Fruit fly (Drosophila melanogaster): Measurements from ENCODE around the gene cpx.

Gene cpx

DNA sequence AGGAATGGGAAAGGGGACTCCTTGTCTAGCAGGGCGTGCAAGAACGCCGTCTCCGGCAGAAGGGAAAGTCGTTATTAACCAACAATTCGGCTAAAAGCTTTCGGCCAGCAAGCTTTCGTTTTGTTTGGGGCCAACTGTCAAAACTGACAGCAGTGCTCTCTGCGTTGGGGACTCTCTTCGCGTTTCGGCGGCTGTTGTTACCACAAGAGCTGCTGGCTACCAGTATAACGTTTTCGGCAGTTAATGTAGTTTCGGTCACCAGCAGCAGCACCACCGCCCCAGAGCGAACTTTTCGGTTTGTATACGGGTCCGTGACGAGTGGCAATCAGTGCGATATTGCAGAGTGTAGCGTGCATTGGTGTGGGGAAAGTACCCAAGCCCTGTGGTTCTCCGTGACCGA lies at the start of gene cpx:
Gene cpx, plus strand, starts transcription at position 160 of the 400 bp plus-strand sequence.
- TF ChIP-seq Myc (optimal IDR thresholded peaks at IDR 0.05) (no peak), psq (optimal IDR thresholded peaks at IDR 0.05) (no peak), insv (optimal IDR thresholded peaks at IDR 0.05) (no peak), h (optimal IDR thresholded peaks at IDR 0.05) (no peak), Sin3A (optimal IDR thresholded peaks at IDR 0.05) (no peak), ttk (optimal IDR thresholded peaks at IDR 0.05) (no peak)

DNA sequence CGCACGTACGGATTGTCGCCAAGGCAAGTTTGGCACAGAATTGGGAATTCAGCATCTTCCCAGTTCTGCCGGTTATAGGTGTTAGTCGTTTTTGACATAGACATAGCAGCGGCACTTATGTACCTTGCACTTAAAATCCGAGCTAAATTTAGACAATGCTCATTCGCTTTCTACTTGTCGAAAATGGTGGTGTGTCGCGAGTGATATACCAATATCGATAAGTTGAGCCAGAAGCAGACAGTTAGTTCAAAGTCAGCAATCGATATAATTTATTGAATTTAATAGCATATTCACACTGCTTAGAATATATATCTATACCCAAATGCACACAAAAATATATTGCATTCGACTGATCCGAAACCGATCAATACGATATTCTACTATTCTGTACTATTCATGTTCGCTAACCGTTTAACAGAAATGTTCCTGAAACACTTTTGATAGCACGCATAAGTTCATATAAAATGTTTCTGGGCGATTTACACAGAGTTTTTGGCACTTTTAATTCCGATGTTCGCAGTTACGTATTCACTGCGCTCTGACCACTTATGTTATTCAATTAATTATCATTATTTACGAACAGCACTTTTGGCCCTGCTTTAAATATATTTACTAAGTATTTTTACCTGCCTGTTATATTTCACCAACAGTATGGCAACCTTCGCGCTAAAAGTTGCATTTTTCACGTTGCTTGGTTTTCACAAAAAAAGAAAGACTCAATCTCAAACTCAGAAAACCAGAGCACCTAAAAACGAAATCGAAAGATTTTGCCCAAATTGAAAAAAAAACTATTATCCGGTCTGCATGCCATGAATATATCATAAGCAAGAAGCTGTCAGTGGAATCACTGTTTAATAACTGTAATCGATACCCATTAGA lies 47.6 kb upstream of the cpx start, which contains the start of gene CG14641:
Gene CG14641, minus strand, starts transcription at position 204 of the 879 bp plus-strand sequence.
- TF ChIP-seq ttk (optimal IDR thresholded peaks at IDR 0.05) (no peak), psq (optimal IDR thresholded peaks at IDR 0.05) (no peak), Sin3A (optimal IDR thresholded peaks at IDR 0.05) (no peak), h (optimal IDR thresholded peaks at IDR 0.05) (no peak), Myc (optimal IDR thresholded peaks at IDR 0.05) (no peak), insv (optimal IDR thresholded peaks at IDR 0.05) (no peak)

DNA sequence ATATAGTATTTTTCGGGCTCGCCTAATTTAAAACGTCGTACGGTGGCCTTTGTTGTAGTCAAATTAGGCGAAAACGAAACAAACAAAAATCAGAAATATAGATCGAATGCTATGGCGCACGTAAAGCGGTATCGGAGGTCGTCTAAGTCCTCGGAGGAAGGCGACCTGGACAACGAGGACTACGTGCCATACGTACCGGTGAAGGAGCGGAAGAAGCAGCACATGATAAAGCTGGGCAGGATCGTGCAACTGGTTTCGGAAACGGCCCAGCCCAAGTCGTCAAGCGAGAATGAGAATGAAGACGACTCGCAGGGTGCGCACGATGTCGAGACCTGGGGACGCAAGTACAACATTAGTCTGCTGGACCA lies 47.0 kb upstream of the cpx start, which contains the start of gene abs:
Gene abs, plus strand, starts transcription at position 30 of the 368 bp plus-strand sequence.
- TF ChIP-seq psq (optimal IDR thresholded peaks at IDR 0.05) = no peak
- no peak for TF ChIP-seq insv (optimal IDR thresholded peaks at IDR 0.05)
- no peak for TF ChIP-seq Sin3A (optimal IDR thresholded peaks at IDR 0.05)
- TF ChIP-seq ttk (optimal IDR thresholded peaks at IDR 0.05) = no peak
- TF ChIP-seq Myc (optimal IDR thresholded peaks at IDR 0.05) = no peak
- no peak for TF ChIP-seq h (optimal IDR thresholded peaks at IDR 0.05)

- TF ChIP-seq insv (optimal IDR thresholded peaks at IDR 0.05) (no peak), ttk (optimal IDR thresholded peaks at IDR 0.05) (no peak), h (optimal IDR thresholded peaks at IDR 0.05) (no peak), psq (optimal IDR thresholded peaks at IDR 0.05) (no peak), Myc (optimal IDR thresholded peaks at IDR 0.05) (no peak), Sin3A (optimal IDR thresholded peaks at IDR 0.05) (no peak)
These were observed 44.9 kb upstream of the cpx start, which contains the start of gene Gel for dm6 chr3R:4234991-4235553. Gene Gel (plus strand): TSS chr3R:4235217.

dm6 chr3R:4236534-4236933 lies 43.5 kb upstream of the cpx start:
- TF ChIP-seq ttk (optimal IDR thresholded peaks at IDR 0.05) (no peak), insv (optimal IDR thresholded peaks at IDR 0.05) (no peak), h (optimal IDR thresholded peaks at IDR 0.05) (no peak), Sin3A (optimal IDR thresholded peaks at IDR 0.05) (no peak), Myc (optimal IDR thresholded peaks at IDR 0.05) (no peak), psq (optimal IDR thresholded peaks at IDR 0.05) (no peak)

DNA sequence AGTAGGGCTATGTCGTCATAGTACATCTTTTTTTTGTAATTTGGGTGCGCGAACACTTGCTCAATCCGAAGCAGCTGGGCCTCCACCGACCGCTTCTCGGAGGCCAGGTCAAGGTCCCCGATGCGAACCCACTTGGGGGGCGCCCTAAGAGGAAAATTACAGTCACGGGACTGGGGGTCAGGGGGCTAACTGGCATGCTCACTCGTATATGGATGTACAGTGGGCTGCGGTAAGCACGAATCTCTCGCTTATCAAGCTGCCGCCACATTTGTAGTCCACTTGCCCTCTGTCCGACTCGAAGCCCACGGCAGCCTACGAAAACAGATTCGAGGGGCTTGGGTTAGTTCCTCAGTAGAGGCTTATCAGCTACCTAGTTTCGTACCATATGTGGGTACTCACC lies 38.2 kb upstream of the cpx start:
- TF ChIP-seq Myc (optimal IDR thresholded peaks at IDR 0.05) = no peak

dm6 chr3R:4242209-4242887 lies 37.7 kb upstream of the cpx start, which contains the start of gene CG14642:
Gene CG14642 (minus strand): TSS chr3R:4242717.
- TF ChIP-seq Sin3A (optimal IDR thresholded peaks at IDR 0.05) (no peak), psq (optimal IDR thresholded peaks at IDR 0.05) (no peak), insv (optimal IDR thresholded peaks at IDR 0.05) (no peak)

DNA sequence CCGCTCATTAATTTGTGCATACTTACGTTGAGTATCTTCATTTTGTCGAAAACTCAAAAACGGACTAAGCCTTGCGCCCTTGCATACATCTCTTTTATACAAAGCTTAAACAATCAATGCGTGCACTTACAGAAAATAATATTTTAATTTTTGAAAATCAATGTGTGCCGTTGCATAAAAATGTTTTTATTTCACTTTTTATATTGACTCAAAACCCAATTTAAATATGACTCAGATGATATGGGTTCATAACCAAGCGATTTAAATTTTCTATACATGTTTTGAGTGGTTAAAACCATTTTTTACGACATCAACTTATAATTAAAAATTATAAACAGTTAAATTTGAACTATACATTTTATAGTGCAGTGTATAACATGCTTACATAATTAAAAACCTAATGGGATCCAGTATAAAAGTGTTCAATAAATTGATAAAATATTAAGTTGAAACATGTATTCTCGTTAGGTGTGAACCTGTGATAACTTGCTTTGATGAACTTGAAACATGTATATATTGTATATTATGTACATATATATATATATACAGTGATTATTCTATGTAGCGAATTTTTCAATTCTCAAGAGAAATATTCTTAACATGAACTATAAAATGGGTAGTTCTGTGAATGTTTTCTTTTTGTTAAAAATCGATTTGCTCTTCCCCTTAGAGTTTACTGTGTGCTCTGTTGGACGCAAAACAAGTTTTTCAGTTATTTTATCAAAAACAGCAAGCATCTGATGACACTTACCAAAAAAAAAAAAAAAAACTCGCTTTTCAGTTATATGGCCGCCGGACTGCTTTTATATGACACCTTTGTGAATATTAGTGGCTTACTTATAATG lies 36.7 kb upstream of the cpx start, which contains the start of gene CG34305:
Gene CG34305, minus strand, starts transcription at position 51 of the 845 bp plus-strand sequence.
- no peak for TF ChIP-seq ttk (optimal IDR thresholded peaks at IDR 0.05)
- no peak for TF ChIP-seq psq (optimal IDR thresholded peaks at IDR 0.05)
- no peak for TF ChIP-seq h (optimal IDR thresholded peaks at IDR 0.05)
- no peak for TF ChIP-seq Myc (optimal IDR thresholded peaks at IDR 0.05)
- no peak for TF ChIP-seq insv (optimal IDR thresholded peaks at IDR 0.05)
- TF ChIP-seq Sin3A (optimal IDR thresholded peaks at IDR 0.05) = no peak

DNA sequence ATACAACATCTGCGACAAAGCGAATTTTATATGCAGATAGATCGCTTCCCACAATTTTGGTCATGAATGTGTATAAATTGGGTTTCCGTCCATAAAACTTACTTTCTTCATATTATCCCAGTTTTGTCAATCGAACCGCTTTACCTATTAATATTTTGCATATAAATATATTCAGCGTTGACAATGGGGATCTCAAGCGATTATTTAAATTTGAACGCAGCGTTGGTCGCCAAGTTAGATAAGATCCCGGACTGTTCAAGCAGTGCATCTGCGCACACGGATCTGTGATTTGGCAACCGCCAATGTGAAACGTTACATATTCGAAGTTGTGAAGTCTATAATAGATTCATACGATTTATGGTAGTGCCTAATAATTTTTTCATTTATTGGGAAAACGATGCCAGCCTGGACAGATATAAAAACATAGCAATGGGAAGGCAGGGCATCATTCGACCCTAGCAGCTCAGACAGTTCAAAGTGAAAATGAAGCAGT lies 33.4 kb upstream of the cpx start, which contains the start of gene TwdlF:
Gene TwdlF, plus strand, starts transcription at position 443 of the 493 bp plus-strand sequence.
- TF ChIP-seq insv (optimal IDR thresholded peaks at IDR 0.05) = no peak
- TF ChIP-seq psq (optimal IDR thresholded peaks at IDR 0.05) = no peak
- no peak for TF ChIP-seq ttk (optimal IDR thresholded peaks at IDR 0.05)
- TF ChIP-seq Myc (optimal IDR thresholded peaks at IDR 0.05) = no peak
- no peak for TF ChIP-seq h (optimal IDR thresholded peaks at IDR 0.05)
- no peak for TF ChIP-seq Sin3A (optimal IDR thresholded peaks at IDR 0.05)

DNA sequence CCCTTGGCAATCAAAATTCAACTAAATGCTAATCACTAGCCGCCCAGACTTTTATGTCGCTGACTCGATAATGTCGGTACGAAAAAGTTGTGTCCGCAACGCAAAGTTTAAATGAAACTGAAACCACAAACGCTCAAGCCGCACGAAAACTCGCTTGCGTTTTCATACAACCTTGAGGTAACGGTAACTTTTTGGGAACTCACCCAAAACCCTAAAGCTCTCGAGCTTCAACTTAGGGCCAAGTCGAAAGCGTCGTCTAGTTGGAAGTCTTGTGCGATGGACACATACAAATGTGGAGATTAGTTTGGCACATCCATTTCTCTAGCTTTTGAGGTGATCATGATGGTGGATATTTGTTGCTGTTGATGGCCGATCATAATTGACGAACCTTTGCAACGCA lies 30.1 kb upstream of the cpx start:
- TF ChIP-seq ttk (optimal IDR thresholded peaks at IDR 0.05) (no peak), psq (optimal IDR thresholded peaks at IDR 0.05) (no peak), Sin3A (optimal IDR thresholded peaks at IDR 0.05) (no peak), insv (optimal IDR thresholded peaks at IDR 0.05) (no peak)

DNA sequence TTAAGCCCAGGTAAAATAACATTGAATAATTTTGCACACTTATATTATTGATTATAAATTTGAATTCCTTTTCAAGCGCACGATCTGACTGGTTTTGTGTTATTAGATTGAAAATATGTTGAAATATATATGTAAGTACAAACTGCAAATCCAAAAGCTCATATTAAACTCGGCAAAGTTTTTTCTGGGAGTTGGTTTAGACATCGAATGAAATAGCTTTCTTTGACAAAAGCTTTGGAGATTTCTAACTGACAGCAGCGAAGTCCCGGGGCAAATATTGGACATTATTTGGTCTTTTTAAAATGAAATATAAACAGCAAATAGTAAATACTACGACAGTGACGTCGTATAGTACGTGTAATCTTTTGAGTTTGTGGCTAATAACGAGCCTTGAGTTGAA lies 28.8 kb upstream of the cpx start, which contains the start of gene TwdlG:
Gene TwdlG, minus strand, starts transcription at position 101 of the 400 bp plus-strand sequence.
- no peak for TF ChIP-seq insv (optimal IDR thresholded peaks at IDR 0.05)

Measured in Kc167 (cell line).